Worm (Caenorhabditis elegans): Measurements from ENCODE around the gene snr-1.

DNA sequence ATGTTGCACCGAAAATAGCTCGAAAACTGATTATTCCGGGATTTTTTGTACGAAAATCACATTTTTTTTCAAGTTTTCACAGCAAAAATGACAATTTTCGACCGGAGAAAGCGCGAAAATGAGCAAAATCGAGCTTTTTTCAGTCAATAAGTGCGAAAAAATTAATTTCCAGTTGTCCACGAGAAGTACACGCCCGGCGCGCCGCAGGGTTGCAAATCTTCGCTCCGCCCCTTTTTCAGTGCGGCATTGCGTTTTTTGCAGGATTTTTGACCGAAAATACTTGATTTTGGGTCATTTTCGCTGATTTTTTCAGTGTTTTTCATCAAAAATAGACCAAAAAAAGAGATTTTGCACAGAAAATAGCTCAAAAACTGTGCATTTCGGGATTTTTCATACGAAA, 3.5 kb upstream of the snr-1 start:
- TF ChIP-seq bed-2 (GFP tag; IDR thresholded peaks at IDR 0.05), result no peak
- TF ChIP-seq nhr-90 (tag; optimal IDR thresholded peaks at IDR 0.05), result no peak
- no peak for TF ChIP-seq hmg-20 (GFP tag; IDR thresholded peaks at IDR 0.05)
- no peak for TF ChIP-seq lin-26 (GFP tag; IDR thresholded peaks at IDR 0.05)
- no peak for TF ChIP-seq nfya-1 (tag; optimal IDR thresholded peaks at IDR 0.05; ENCODE audit: borderline replicate concordance, insufficient read depth)
- TF ChIP-seq F39B2.1 (GFP tag; IDR thresholded peaks at IDR 0.05), result no peak
- TF ChIP-seq ztf-3 (GFP tag; optimal IDR thresholded peaks at IDR 0.05), result no peak
- TF ChIP-seq ceh-91 (GFP tag; IDR thresholded peaks at IDR 0.05), result no peak

Measured in whole organism, young adult.